Worm (Caenorhabditis elegans) whole organism, L1 larva: Measurements from ENCODE around the gene K01G5.8.

Experiments used
- F16B12.6 ChIP-seq: fragments of 150-350 bp; optimal IDR thresholded peaks from 2 replicates; lab custom pipeline; 2014; ENCODE audit warnings: missing biosample characterization, missing genetic modification characterization
- alr-1 ChIP-seq: fragments of 200-800 bp; sonication (Bioruptor generic); optimal IDR thresholded peaks from 2 replicates; lab custom pipeline; 2018; ENCODE audit warnings: borderline replicate concordance, mild to moderate bottlenecking, missing genetic modification characterization, missing compliant biosample characterization
- aly-2 ChIP-seq: fragments of 150-350 bp; optimal IDR thresholded peaks from 2 replicates; lab custom pipeline; 2014; ENCODE audit warnings: missing biosample characterization, missing genetic modification characterization
- ama-1 ChIP-seq: fragments of 150-350 bp; optimal IDR thresholded peaks from 2 replicates; lab custom pipeline; 2014
- blmp-1 ChIP-seq: fragments of 150-350 bp; optimal IDR thresholded peaks from 2 replicates; lab custom pipeline; 2014; ENCODE audit warnings: missing biosample characterization, missing genetic modification characterization
- ceh-63 ChIP-seq: fragments of 200-800 bp; sonication (Bioruptor generic); optimal IDR thresholded peaks from 2 replicates; lab custom pipeline; 2018; ENCODE audit warnings: mild to moderate bottlenecking, missing genetic modification characterization, missing compliant biosample characterization
- ceh-8 ChIP-seq: fragments of 200-800 bp; sonication (Bioruptor generic); optimal IDR thresholded peaks from 2 replicates; lab custom pipeline; 2018; ENCODE audit warnings: mild to moderate bottlenecking, missing genetic modification characterization, moderate library complexity, missing compliant biosample characterization
- ceh-82 ChIP-seq, 3 experiments: fragments of 150-350 bp in 1 of 3; sonication (generic microtip) in 2 of 3; optimal IDR thresholded peaks; 2 replicates each; lab custom pipeline; 2014 to 2017; ENCODE audit warnings: missing biosample characterization in 3 of 3, missing genetic modification characterization in 3 of 3
- ceh-90 ChIP-seq: sonication (generic microtip); optimal IDR thresholded peaks from 2 replicates; lab custom pipeline; 2016; ENCODE audit warnings: missing genetic modification characterization, missing compliant biosample characterization
- efl-1 ChIP-seq, 4 experiments: fragments of 150-350 bp; optimal IDR thresholded peaks in 3 of 4; peaks in 1 of 4; 1 replicate in 1 of 4; 2 replicates in 3 of 4; lab custom pipeline; 2014; ENCODE audit warnings: missing biosample characterization in 2 of 4, missing genetic modification characterization in 2 of 4, missing genetic modification reagents in 2 of 4
- egl-27 ChIP-seq, 2 experiments: fragments of 150-350 bp in 1 of 2; sonication (generic microtip); optimal IDR thresholded peaks; 3 replicates each; lab custom pipeline; 2017 to 2018; ENCODE audit warnings: missing biosample characterization in 2 of 2, missing genetic modification characterization in 2 of 2, missing genetic modification reagents in 2 of 2
- hlh-17 ChIP-seq: fragments of 200-800 bp; sonication (Bioruptor generic); optimal IDR thresholded peaks from 2 replicates; lab custom pipeline; 2018; ENCODE audit warnings: missing genetic modification characterization, mild to moderate bottlenecking, missing compliant biosample characterization, moderate library complexity, borderline replicate concordance
- lin-14 ChIP-seq: fragments of 200-800 bp; sonication (Bioruptor generic); optimal IDR thresholded peaks from 2 replicates; lab custom pipeline; 2018; ENCODE audit warnings: mild to moderate bottlenecking, missing genetic modification characterization, moderate library complexity, missing compliant biosample characterization
- lin-35 ChIP-seq, 2 experiments: fragments of 150-350 bp; optimal IDR thresholded peaks; 2 replicates each; lab custom pipeline; 2014; ENCODE audit warnings: missing biosample characterization in 2 of 2, missing genetic modification characterization in 2 of 2, missing genetic modification reagents in 2 of 2
- lir-3 ChIP-seq: sonication (generic microtip); optimal IDR thresholded peaks from 2 replicates; lab custom pipeline; 2016; ENCODE audit warnings: mild to moderate bottlenecking, missing genetic modification characterization, moderate library complexity, missing compliant biosample characterization; ENCODE audit not compliant: poor library complexity
- lsy-2 ChIP-seq, 2 experiments: fragments of 150-350 bp; optimal IDR thresholded peaks; 2 replicates each; lab custom pipeline; 2014; ENCODE audit warnings: missing biosample characterization in 2 of 2, missing genetic modification characterization in 2 of 2
- mab-9 ChIP-seq: fragments of 200-800 bp; sonication (Bioruptor generic); IDR thresholded peaks from 2 replicates; pipeline ENCODE4 v1.3.6; 2022; ENCODE audit warnings: missing genetic modification reagents, missing genetic modification characterization, missing compliant biosample characterization
- mep-1 ChIP-seq: fragments of 150-350 bp; optimal IDR thresholded peaks from 2 replicates; lab custom pipeline; 2014; ENCODE audit warnings: missing biosample characterization, missing genetic modification characterization
- nhr-11 ChIP-seq: fragments of 150-350 bp; optimal IDR thresholded peaks from 2 replicates; lab custom pipeline; 2014; ENCODE audit warnings: missing biosample characterization, missing genetic modification characterization
- nhr-12 ChIP-seq: sonication (generic microtip); optimal IDR thresholded peaks from 2 replicates; lab custom pipeline; 2017; ENCODE audit warnings: missing biosample characterization, missing genetic modification characterization
- nhr-20 ChIP-seq: sonication (generic microtip); optimal IDR thresholded peaks from 2 replicates; lab custom pipeline; 2016; ENCODE audit warnings: mild to moderate bottlenecking, missing genetic modification characterization, missing compliant biosample characterization
- nhr-28 ChIP-seq: fragments of 150-350 bp; optimal IDR thresholded peaks from 2 replicates; lab custom pipeline; 2014; ENCODE audit warnings: missing biosample characterization, missing genetic modification characterization
- nhr-47 ChIP-seq: sonication (generic microtip); optimal IDR thresholded peaks from 2 replicates; lab custom pipeline; 2016; ENCODE audit warnings: mild to moderate bottlenecking, missing genetic modification characterization, moderate library complexity, missing compliant biosample characterization
- nhr-71 ChIP-seq: sonication (generic microtip); optimal IDR thresholded peaks from 2 replicates; lab custom pipeline; 2016; ENCODE audit warnings: mild to moderate bottlenecking, missing genetic modification characterization, moderate library complexity, missing compliant biosample characterization
- nhr-84 ChIP-seq: sonication (generic microtip); optimal IDR thresholded peaks from 2 replicates; lab custom pipeline; 2017; ENCODE audit warnings: missing biosample characterization, missing genetic modification characterization
- nhr-85 ChIP-seq: sonication (generic microtip); peaks from one replicate; lab custom pipeline; 2016; ENCODE audit warnings: missing genetic modification characterization, inconsistent platforms, missing compliant biosample characterization
- pax-3 ChIP-seq: fragments of 200-800 bp; sonication (Bioruptor generic); optimal IDR thresholded peaks from 2 replicates; lab custom pipeline; 2018; ENCODE audit warnings: mild to moderate bottlenecking, missing genetic modification characterization, moderate library complexity, missing compliant biosample characterization
- pqm-1 ChIP-seq: sonication (generic microtip); optimal IDR thresholded peaks from 3 replicates; lab custom pipeline; 2017; ENCODE audit warnings: missing biosample characterization, missing genetic modification characterization
- rnt-1 ChIP-seq: sonication (generic microtip); optimal IDR thresholded peaks from 2 replicates; lab custom pipeline; 2016; ENCODE audit warnings: mild to moderate bottlenecking, missing genetic modification characterization, moderate library complexity, missing compliant biosample characterization
- snu-23 ChIP-seq: sonication (generic microtip); optimal IDR thresholded peaks from 2 replicates; lab custom pipeline; 2016; ENCODE audit warnings: missing genetic modification characterization, missing compliant biosample characterization
- unc-30 ChIP-seq: sonication (generic microtip); optimal IDR thresholded peaks from 2 replicates; lab custom pipeline; 2017; ENCODE audit warnings: missing biosample characterization, missing genetic modification characterization
- unc-62 ChIP-seq: fragments of 150-350 bp; optimal IDR thresholded peaks from 2 replicates; lab custom pipeline; 2014; ENCODE audit warnings: missing biosample characterization, missing genetic modification reagents, missing genetic modification characterization
- unc-86 ChIP-seq: sonication (generic microtip); optimal IDR thresholded peaks from 2 replicates; lab custom pipeline; 2016; ENCODE audit warnings: missing genetic modification characterization, missing compliant biosample characterization
- unc-98 ChIP-seq: fragments of 200-800 bp; sonication (Bioruptor generic); IDR thresholded peaks from 2 replicates; pipeline ENCODE4 v1.3.6; 2022; ENCODE audit warnings: missing genetic modification characterization, missing compliant biosample characterization
- xbp-1 ChIP-seq: sonication (generic microtip); optimal IDR thresholded peaks from 2 replicates; lab custom pipeline; 2016; ENCODE audit warnings: missing genetic modification characterization, missing compliant biosample characterization

The K01G5.8 gene

DNA sequence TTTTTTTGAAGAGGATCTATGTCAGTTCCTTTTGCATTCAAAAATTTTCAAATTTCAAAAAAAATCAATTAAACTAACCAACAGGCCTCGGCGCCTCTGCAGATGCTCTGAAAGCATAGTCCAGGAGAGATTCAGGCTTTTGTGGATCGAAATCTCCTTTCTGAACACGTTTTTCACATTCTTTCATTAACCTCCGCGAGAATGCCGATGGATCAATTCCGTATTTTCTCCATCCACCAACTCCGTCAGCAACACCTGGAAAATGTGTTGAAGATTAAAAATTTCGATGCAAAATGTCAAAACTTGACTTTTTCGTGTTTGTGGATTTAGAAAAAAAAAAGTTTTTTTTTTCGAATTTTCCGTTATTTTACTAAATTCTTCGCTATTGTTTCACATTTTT lies 26.0 kb downstream of the K01G5.8 start:
- TF ChIP-seq ceh-8 (GFP tag; lab: Kevin White, UChicago), result peak; percentile 18
- no peak for TF ChIP-seq lin-14 (GFP tag; lab: Kevin White, UChicago)
- TF ChIP-seq, all 84 proteins: peak for 1

DNA sequence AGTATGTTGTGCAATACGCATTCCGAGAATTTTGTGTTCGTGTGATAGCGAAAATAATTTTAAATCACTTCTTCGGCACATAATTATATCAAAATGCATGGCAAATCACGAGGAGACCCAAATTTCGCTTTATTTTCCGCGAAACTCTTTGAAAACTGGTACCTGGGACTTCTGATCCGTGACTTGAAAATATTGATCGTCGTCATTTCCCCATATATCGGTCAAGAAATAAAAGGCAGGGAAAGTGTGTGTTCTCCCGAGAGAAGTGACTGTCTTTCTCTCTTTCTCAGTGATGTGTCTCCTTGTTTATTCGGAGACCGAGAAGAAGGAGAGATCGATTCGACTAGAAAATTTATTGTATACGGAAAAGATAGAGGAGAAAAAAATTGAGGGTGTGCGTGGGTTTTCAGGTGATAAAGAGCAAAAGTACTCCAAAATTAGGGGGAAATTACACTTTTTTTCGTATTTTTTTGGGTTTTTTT lies 29.3 kb downstream of the K01G5.8 start, which contains the start of gene W09D10.5:
Gene W09D10.5 (minus strand): TSS at position 345 of the 482 bp plus-strand sequence.
- TF ChIP-seq snu-23 (GFP tag; lab: Kevin White, UChicago) (peak; percentile 34), nhr-11 (tag; lab: Kevin White, UChicago) (no peak), mab-9 (GFP tag; lab: Robert Waterston, UW) (no peak), lin-35 (GFP tag; optimal IDR thresholded peaks at IDR 0.05; lab: Kevin White, UChicago) (peak in 1 of 2 experiments; percentile 41), nhr-85 (peak; percentile 48), unc-86 (tag; lab: Kevin White, UChicago) (no peak), blmp-1 (peak; percentile 94), nhr-20 (tag; lab: Kevin White, UChicago) (peak; percentile 15), ama-1 (lab: Kevin White, UChicago) (peak; percentile 29), pax-3 (tag; lab: Kevin White, UChicago) (peak; percentile 27), unc-30 (tag; lab: Kevin White, UChicago) (no peak), lsy-2 (tag; optimal IDR thresholded peaks at IDR 0.05; lab: Kevin White, UChicago) (peak in 1 of 2 experiments; percentile 40), lir-3 (no peak), lin-14 (GFP tag; lab: Kevin White, UChicago) (peak; percentile 31), mep-1 (peak; percentile 27), unc-98 (GFP tag; lab: Robert Waterston, UW) (no peak), nhr-71 (tag; lab: Kevin White, UChicago) (peak; percentile 4)

DNA sequence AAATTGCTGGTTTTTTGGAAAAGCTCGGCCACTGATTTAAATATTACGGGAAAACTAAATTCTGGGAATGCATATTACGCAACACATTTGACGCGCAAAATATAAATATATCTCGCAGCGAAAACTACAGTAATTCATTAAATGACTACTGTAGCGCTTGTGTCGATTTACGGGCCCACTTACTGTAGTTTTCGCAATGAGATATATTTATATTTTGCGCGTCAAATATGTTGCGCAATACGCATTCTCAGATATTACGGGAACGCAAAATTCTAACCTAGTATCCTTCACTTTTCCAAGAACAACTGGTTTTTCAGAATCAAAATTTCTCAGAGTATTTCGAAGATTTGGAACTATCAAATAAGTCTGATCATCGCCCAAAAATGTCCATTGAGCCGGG lies 30.9 kb downstream of the K01G5.8 start:
- TF ChIP-seq ceh-8 (GFP tag; lab: Kevin White, UChicago), result no peak
- TF ChIP-seq pax-3 (tag; lab: Kevin White, UChicago), result no peak
- no peak for TF ChIP-seq lin-14 (GFP tag; lab: Kevin White, UChicago)
- TF ChIP-seq, all 84 proteins: peak for 0

DNA sequence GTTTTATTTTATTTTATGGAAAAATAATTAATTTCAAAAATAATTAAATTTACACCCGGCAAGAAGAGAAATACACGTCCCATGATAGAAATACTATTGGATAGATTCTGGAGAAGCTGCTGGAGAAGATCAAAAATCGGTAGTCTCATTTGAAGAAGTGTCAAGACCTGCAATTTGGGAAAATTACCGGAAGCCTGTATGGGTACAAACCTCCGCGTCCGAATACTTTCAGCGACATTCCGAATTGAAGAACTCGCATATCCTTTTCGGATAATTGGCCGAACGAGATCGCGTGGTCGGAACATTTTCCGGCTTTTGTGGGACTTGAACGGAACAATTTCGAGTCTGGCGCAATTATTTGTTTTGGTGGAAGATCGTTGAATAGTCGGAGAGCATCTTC lies 32.1 kb downstream of the K01G5.8 start:
- TF ChIP-seq nhr-20 (tag; lab: Kevin White, UChicago) (no peak), ceh-90 (tag; lab: Kevin White, UChicago) (no peak), mep-1 (no peak), mab-9 (GFP tag; lab: Robert Waterston, UW) (no peak), egl-27 (tag; optimal IDR thresholded peaks at IDR 0.05; lab: Kevin White, UChicago) (no peak), nhr-12 (tag; lab: Kevin White, UChicago) (no peak), F16B12.6 (tag; lab: Kevin White, UChicago) (no peak), rnt-1 (tag; lab: Kevin White, UChicago) (no peak), ceh-82 (tag; optimal IDR thresholded peaks at IDR 0.05; lab: Kevin White, UChicago) (no peak), nhr-47 (tag; lab: Kevin White, UChicago) (no peak), aly-2 (tag; lab: Kevin White, UChicago) (no peak), alr-1 (tag; lab: Kevin White, UChicago) (no peak), unc-62 (GFP tag; lab: Kevin White, UChicago) (no peak), efl-1 (optimal IDR thresholded peaks at IDR 0.05; lab: Kevin White, UChicago) (no peak), efl-1 (GFP tag; optimal IDR thresholded peaks at IDR 0.05 in 1 of 2; lab: Kevin White, UChicago) (no peak)

DNA sequence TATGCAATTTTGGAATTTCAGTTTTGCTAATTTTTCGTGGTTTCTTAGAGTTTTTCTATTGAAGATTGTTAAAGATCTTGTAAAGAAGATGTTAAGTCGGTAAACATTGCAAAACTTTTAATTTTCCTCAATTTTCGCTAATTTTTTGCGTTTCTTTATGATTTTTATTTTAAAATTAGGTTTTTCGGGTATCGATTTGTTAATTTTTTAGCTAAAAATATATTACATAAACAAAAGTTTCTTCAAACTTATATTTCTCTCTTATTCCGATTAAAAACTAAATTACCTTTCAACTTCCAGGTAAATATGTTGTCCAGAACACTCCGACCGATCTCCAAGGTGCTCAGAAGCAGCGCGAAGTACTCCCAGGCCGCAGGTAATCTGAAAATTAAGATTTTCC lies 33.1 kb downstream of the K01G5.8 start, which contains the start of gene mrpl-12:
Gene mrpl-12 (plus strand): TSS at position 301 of the 400 bp plus-strand sequence.
- TF ChIP-seq pqm-1 (tag; lab: Kevin White, UChicago), result no peak
- no peak for TF ChIP-seq xbp-1 (tag; lab: Kevin White, UChicago)
- TF ChIP-seq nhr-28 (tag; lab: Kevin White, UChicago), result no peak
- TF ChIP-seq ceh-8 (GFP tag; lab: Kevin White, UChicago), result no peak
- TF ChIP-seq hlh-17, result no peak
- TF ChIP-seq nhr-84 (tag; lab: Kevin White, UChicago), result no peak
- no peak for TF ChIP-seq mab-9 (GFP tag; lab: Robert Waterston, UW)
- no peak for TF ChIP-seq lir-3
- no peak for TF ChIP-seq ceh-63 (GFP tag; lab: Kevin White, UChicago)
- no peak for TF ChIP-seq unc-30 (tag; lab: Kevin White, UChicago)
- TF ChIP-seq, all 84 proteins: peak for 0
